Fruit fly (Drosophila melanogaster) whole organism, adult: ENCODE data around the gene Syp.

Source experiments
- CG11617 ChIP-seq: fragments of 200-800 bp; sonication (Bioruptor generic); optimal IDR thresholded peaks from 2 replicates; lab custom pipeline; 2017; ENCODE audit warnings: mild to moderate bottlenecking, missing biosample characterization, missing genetic modification reagents, missing genetic modification characterization
- CG12768 ChIP-seq: fragments of 200-800 bp; sonication (Bioruptor generic); optimal IDR thresholded peaks from 2 replicates; lab custom pipeline; 2017; ENCODE audit warnings: missing biosample characterization, missing genetic modification characterization, mild to moderate bottlenecking, moderate library complexity, missing genetic modification reagents
- CG14711 ChIP-seq: fragments of 200-800 bp; sonication (Bioruptor generic); optimal IDR thresholded peaks from 2 replicates; lab custom pipeline; 2018; ENCODE audit warnings: missing biosample characterization, mild to moderate bottlenecking, missing genetic modification characterization, moderate library complexity
- CG1620 ChIP-seq: fragments of 200-800 bp; sonication (Bioruptor generic); optimal IDR thresholded peaks from 2 replicates; lab custom pipeline; 2016; ENCODE audit warnings: missing biosample characterization, missing genetic modification characterization
- CG33017 ChIP-seq: fragments of 200-800 bp; sonication (Bioruptor generic); optimal IDR thresholded peaks from 2 replicates; lab custom pipeline; 2018; ENCODE audit warnings: missing biosample characterization, mild to moderate bottlenecking, missing genetic modification characterization, moderate library complexity
- CG5204 ChIP-seq: fragments of 200-800 bp; sonication (Bioruptor generic); optimal IDR thresholded peaks from 2 replicates; lab custom pipeline; 2016; ENCODE audit warnings: missing biosample characterization, missing genetic modification characterization
- CG7045 ChIP-seq: fragments of 200-800 bp; sonication (Bioruptor generic); optimal IDR thresholded peaks from 2 replicates; lab custom pipeline; 2017; ENCODE audit warnings: missing biosample characterization, mild to moderate bottlenecking, missing genetic modification characterization
- CG7101 ChIP-seq: fragments of 200-800 bp; sonication (Bioruptor generic); optimal IDR thresholded peaks from 2 replicates; lab custom pipeline; 2018; ENCODE audit warnings: missing biosample characterization, mild to moderate bottlenecking, missing genetic modification characterization, moderate library complexity
- Clk ChIP-seq: fragments of 200-800 bp; sonication (Bioruptor generic); optimal IDR thresholded peaks from 2 replicates; lab custom pipeline; 2017; ENCODE audit warnings: missing biosample characterization, missing genetic modification characterization
- Crg-1 ChIP-seq: fragments of 200-800 bp; sonication (Bioruptor generic); optimal IDR thresholded peaks from 2 replicates; lab custom pipeline; 2016; ENCODE audit warnings: missing biosample characterization, missing genetic modification characterization
- Hr96 ChIP-seq: fragments of 200-800 bp; sonication (Bioruptor generic); optimal IDR thresholded peaks from 2 replicates; lab custom pipeline; 2016; ENCODE audit warnings: missing biosample characterization, missing genetic modification characterization
- Mnt ChIP-seq: fragments of 200-800 bp; sonication (Bioruptor generic); optimal IDR thresholded peaks from 2 replicates; lab custom pipeline; 2016; ENCODE audit warnings: missing biosample characterization, mild to moderate bottlenecking, missing genetic modification characterization
- bab1 ChIP-seq: fragments of 200-800 bp; sonication (Bioruptor generic); optimal IDR thresholded peaks from 3 replicates; lab custom pipeline; 2019; ENCODE audit warnings: missing biosample characterization, mild to moderate bottlenecking, missing genetic modification characterization, moderate library complexity
- cic ChIP-seq: fragments of 200-800 bp; sonication (Bioruptor generic); optimal IDR thresholded peaks from 2 replicates; lab custom pipeline; 2017; ENCODE audit warnings: missing biosample characterization, mild to moderate bottlenecking, missing genetic modification characterization, moderate library complexity
- cnc ChIP-seq, 2 experiments: fragments of >200 bp; optimal IDR thresholded peaks; 2 replicates each; lab custom pipeline; 2017
- kay ChIP-seq: fragments of 200-800 bp; sonication (Bioruptor generic); peaks from one replicate; lab custom pipeline; 2016; ENCODE audit warnings: missing biosample characterization, missing genetic modification characterization, borderline replicate concordance
- ovo ChIP-seq: fragments of 200-800 bp; sonication (Bioruptor generic); optimal IDR thresholded peaks from 2 replicates; lab custom pipeline; 2016; ENCODE audit warnings: missing biosample characterization, missing genetic modification characterization
- pad ChIP-seq: fragments of 200-800 bp; sonication (Bioruptor generic); optimal IDR thresholded peaks from 3 replicates; lab custom pipeline; 2017; ENCODE audit warnings: missing biosample characterization, missing genetic modification characterization, mild to moderate bottlenecking, moderate library complexity, missing genetic modification reagents
- tj ChIP-seq: fragments of 200-800 bp; sonication (Bioruptor generic); optimal IDR thresholded peaks from 3 replicates; lab custom pipeline; 2017; ENCODE audit warnings: missing biosample characterization, mild to moderate bottlenecking, missing genetic modification characterization, moderate library complexity
- toe ChIP-seq: fragments of 200-800 bp; sonication (Bioruptor generic); optimal IDR thresholded peaks from 2 replicates; lab custom pipeline; 2016; ENCODE audit warnings: missing biosample characterization, missing genetic modification characterization

Gene Syp

DNA sequence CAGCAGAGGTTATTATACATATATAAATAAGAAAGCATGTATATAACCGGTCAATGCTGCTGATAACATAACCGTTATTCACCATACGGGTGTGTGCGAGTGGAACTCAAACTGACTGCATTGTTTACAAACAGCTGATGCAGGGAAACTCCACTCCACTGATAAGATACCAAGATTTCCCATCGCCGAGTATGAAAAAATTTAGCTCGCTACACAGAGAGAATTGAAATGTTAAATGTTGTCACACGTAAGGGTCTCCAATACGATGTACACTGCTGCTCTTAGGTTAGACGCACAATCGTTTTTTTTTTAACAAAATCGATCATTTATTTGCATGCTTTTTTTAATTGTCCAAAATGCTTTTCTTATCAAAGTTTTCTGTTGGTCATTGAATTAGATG, 77.1 kb downstream of the Syp start:
- TF ChIP-seq Hr96 (GFP tag; lab: Kevin White, UChicago) (no peak), CG7045 (GFP tag; lab: Kevin White, UChicago) (no peak), ovo (GFP tag; lab: Kevin White, UChicago) (no peak), CG14711 (tag; lab: Kevin White, UChicago) (no peak), toe (GFP tag; lab: Kevin White, UChicago) (no peak), CG7101 (no peak), kay (GFP tag; lab: Kevin White, UChicago) (no peak), CG33017 (tag; lab: Kevin White, UChicago) (no peak), Crg-1 (no peak), Mnt (GFP tag; lab: Kevin White, UChicago) (no peak), Clk (GFP tag; lab: Kevin White, UChicago) (no peak), CG5204 (GFP tag; lab: Kevin White, UChicago) (no peak), CG11617 (GFP tag; lab: Kevin White, UChicago) (no peak)

dm6 chr3R:20834770-20835183, 78.2 kb downstream of the Syp start:
- TF ChIP-seq kay (GFP tag; lab: Kevin White, UChicago): peak; percentile 87
- peak; percentile 14 for TF ChIP-seq cic (GFP tag; lab: Kevin White, UChicago)
- no peak for TF ChIP-seq CG14711 (tag; lab: Kevin White, UChicago)

- TF ChIP-seq tj (GFP tag; lab: Kevin White, UChicago): no peak
- no peak for TF ChIP-seq toe (GFP tag; lab: Kevin White, UChicago)
- no peak for TF ChIP-seq CG33017 (tag; lab: Kevin White, UChicago)
- TF ChIP-seq CG12768: no peak
- TF ChIP-seq ovo (GFP tag; lab: Kevin White, UChicago): no peak
- TF ChIP-seq bab1 (GFP tag; lab: Kevin White, UChicago): no peak
- TF ChIP-seq CG7045 (GFP tag; lab: Kevin White, UChicago): no peak
These were observed 79.0 kb downstream of the Syp start for dm6 chr3R:20835531-20835930.

DNA sequence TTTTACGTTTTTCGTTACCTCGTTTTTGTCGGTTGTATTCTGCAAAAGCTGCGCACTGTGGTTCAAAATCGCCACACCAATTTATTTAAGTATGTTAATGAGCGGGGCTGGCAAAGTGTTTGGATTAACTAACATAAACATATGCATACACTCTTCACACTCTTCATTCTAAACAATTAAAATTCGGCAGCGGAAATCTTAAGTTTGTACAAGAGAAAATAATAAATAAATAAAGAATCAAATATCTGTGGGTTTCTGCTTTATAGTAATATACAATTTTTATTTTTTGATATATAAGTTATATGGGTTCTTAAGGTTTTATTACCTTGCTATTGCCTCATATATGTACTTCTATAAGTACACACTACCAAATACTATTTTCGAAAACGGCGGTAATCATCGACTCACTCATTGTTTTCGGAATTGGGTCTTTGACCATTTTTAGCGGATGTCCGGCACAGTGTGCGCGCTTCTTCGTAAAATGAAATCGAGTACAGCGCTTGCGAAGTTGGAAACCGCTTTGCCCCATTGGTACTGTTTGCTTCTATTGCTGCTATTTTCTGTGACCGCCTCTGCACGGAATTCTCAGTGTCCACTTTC, 79.8 kb downstream of the Syp start:
- TF ChIP-seq Clk (GFP tag; lab: Kevin White, UChicago) (no peak), ovo (GFP tag; lab: Kevin White, UChicago) (no peak), CG33017 (tag; lab: Kevin White, UChicago) (no peak), pad (GFP tag; lab: Kevin White, UChicago) (no peak)

DNA sequence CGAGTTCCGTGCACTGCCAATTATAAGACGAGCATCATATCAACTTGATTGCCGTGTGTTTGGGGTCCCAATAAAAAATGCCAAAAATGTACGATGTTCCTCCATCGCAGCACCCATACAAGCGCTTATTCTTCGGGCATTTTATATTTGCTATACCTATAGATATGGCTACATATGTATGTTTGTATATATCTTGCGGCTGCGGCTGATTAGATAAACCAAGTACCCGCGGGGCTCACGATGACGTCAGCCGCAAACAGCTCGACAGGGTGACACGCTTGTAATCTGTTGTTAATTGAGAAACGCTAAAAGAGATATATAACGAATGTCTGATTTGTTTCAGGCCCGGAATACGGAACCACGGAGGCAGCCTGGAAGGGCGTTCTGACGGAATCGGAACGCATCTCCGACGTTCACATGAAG, 80.7 kb downstream of the Syp start:
- TF ChIP-seq pad (GFP tag; lab: Kevin White, UChicago) (no peak), cic (GFP tag; lab: Kevin White, UChicago) (peak; percentile 48), kay (GFP tag; lab: Kevin White, UChicago) (peak; percentile 76), CG7045 (GFP tag; lab: Kevin White, UChicago) (no peak)

DNA sequence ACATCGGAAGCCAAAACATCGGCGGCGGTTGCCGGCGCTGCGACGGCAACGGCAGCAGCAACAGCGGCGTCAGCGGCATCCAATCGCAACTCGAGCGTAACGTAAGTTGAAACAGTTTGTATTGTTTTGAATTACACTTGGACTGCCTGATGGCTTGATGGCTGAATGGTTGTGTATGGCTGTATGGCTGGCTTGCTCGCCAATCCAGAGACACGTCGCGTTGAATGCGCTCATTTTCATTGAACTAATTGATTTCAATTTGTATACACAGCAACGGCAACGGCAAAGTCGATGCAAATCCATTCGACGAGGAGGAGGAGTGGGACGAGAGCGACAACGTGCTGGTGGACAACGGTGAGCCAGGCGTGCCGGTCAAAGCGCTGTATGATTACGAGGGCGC, 82.3 kb downstream of the Syp start:
- TF ChIP-seq kay (GFP tag; lab: Kevin White, UChicago) (no peak), CG33017 (tag; lab: Kevin White, UChicago) (no peak), CG7045 (GFP tag; lab: Kevin White, UChicago) (no peak), CG14711 (tag; lab: Kevin White, UChicago) (no peak), cnc (optimal IDR thresholded peaks at IDR 0.05; lab: Kevin White, UChicago) (no peak), CG5204 (GFP tag; lab: Kevin White, UChicago) (no peak), CG7101 (no peak), CG1620 (no peak), toe (GFP tag; lab: Kevin White, UChicago) (no peak), bab1 (GFP tag; lab: Kevin White, UChicago) (peak; percentile 52), Crg-1 (no peak), cic (GFP tag; lab: Kevin White, UChicago) (peak; percentile 99), Clk (GFP tag; lab: Kevin White, UChicago) (no peak), Hr96 (GFP tag; lab: Kevin White, UChicago) (no peak), ovo (GFP tag; lab: Kevin White, UChicago) (peak; percentile 39), pad (GFP tag; lab: Kevin White, UChicago) (no peak), CG11617 (GFP tag; lab: Kevin White, UChicago) (no peak), tj (GFP tag; lab: Kevin White, UChicago) (peak; percentile 20), CG12768 (peak; percentile 64), Mnt (GFP tag; lab: Kevin White, UChicago) (peak; percentile 51)

DNA sequence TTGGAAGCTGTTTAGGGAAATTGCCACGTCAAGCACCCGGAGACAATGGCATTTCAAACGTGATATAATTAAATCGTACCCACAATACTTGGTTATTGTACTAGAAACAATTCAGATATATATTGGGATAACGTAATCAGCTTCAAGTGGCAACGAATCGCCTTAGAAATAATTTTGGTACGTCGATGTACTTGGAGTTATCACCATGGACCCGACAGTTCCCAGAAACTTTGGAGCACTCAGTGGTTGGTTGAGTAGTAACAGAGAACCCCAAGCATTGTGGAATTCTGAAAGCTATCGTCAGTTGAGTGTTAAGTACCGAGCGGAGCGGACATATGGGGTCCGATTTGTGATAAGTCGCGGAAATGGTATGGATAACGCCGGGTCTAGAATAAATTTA, 85.3 kb downstream of the Syp start, which contains the start of gene CG15695:
Gene CG15695 (plus strand): TSS at position 301 of the 400 bp plus-strand sequence.
- TF ChIP-seq CG14711 (tag; lab: Kevin White, UChicago) (no peak), CG7101 (no peak), kay (GFP tag; lab: Kevin White, UChicago) (no peak), CG5204 (GFP tag; lab: Kevin White, UChicago) (no peak)
